Worm (Caenorhabditis elegans): ENCODE measurements around the gene anat-1.

Gene anat-1

DNA sequence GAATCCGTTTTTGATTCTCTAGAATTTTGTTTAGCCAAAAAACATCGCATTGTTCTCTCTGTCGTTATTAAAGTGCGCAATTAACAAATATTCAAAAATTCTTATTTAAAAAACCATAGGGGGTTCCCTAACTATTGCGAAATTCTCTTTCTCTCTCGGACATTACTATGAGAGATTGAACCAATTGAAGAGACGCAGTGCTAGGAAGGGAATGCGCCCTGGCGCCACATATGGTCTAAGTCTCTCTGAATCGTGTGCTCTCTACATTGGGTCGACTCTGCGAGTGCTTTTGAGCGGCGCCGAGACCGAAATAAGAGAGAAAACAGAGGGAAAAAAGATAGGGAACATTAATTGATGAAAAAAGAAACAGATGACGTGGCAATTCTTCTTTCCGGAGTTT lies 15.2 kb downstream of the anat-1 start (continued):
- TF ChIP-seq ctbp-1 (GFP tag; IDR thresholded peaks at IDR 0.05) (peak; percentile 47; the same call in 1 of the 2 replicates), hmg-1.1 (GFP tag; IDR thresholded peaks at IDR 0.05) (peak; percentile 84), set-16 (GFP tag; IDR thresholded peaks at IDR 0.05) (peak; percentile 48), unc-62 (GFP tag; optimal IDR thresholded peaks at IDR 0.05 in 1 of 2) (no peak), unc-62 (tag; optimal IDR thresholded peaks at IDR 0.05) (no peak), saeg-2 (GFP tag; IDR thresholded peaks at IDR 0.05) (no peak), ceh-20 (GFP tag; IDR thresholded peaks at IDR 0.05) (peak; percentile 54; the same call in 1 of the 2 replicates), madf-9 (GFP tag; conservative IDR thresholded peaks at IDR 0.05) (no peak), ZK546.5 (tag; optimal IDR thresholded peaks at IDR 0.05) (no peak), lin-38 (GFP tag; IDR thresholded peaks at IDR 0.05) (peak; percentile 52), aly-2 (tag; optimal IDR thresholded peaks at IDR 0.05) (no peak), nhr-6 (tag; optimal IDR thresholded peaks at IDR 0.05) (peak; percentile 13), mes-2 (tag; optimal IDR thresholded peaks at IDR 0.05; ENCODE audit: poor library complexity, severe bottlenecking) (peak; percentile 68), mep-1 (tag; optimal IDR thresholded peaks at IDR 0.05) (peak; percentile 85), dpl-1 (GFP tag; optimal IDR thresholded peaks at IDR 0.05) (peak; percentile 49), lin-1 (GFP tag; IDR thresholded peaks at IDR 0.05) (peak; percentile 78; the same call in 1 of the 2 replicates), D1046.2 (GFP tag; IDR thresholded peaks at IDR 0.05) (no peak), hlh-30 (tag; optimal IDR thresholded peaks at IDR 0.05; ENCODE audit: insufficient read depth) (peak; percentile 73), F37D6.2 (tag; optimal IDR thresholded peaks at IDR 0.05) (peak; percentile 38), nhr-25 (tag; optimal IDR thresholded peaks at IDR 0.05; ENCODE audit: borderline replicate concordance, insufficient read depth) (peak; percentile 22), tra-1 (GFP tag; IDR thresholded peaks at IDR 0.05) (peak; percentile 57; the same call in 1 of the 2 replicates), zip-11 (GFP tag; IDR thresholded peaks at IDR 0.05) (no peak), mxl-3 (GFP tag; optimal IDR thresholded peaks at IDR 0.05) (peak; percentile 40), mxl-2 (GFP tag; conservative IDR thresholded peaks at IDR 0.05) (no peak), cey-2 (tag; optimal IDR thresholded peaks at IDR 0.05; ENCODE audit: borderline replicate concordance, insufficient read depth) (no peak), egl-43 (GFP tag; IDR thresholded peaks at IDR 0.05) (0 out of 2 replicates have a peak, but pooled peaks have one; percentile 64), ztf-11 (tag; optimal IDR thresholded peaks at IDR 0.05) (no peak), R02D3.7 (tag; optimal IDR thresholded peaks at IDR 0.05) (no peak), dmd-8 (GFP tag; IDR thresholded peaks at IDR 0.05) (no peak), rbr-2 (tag; optimal IDR thresholded peaks at IDR 0.05) (peak; percentile 77), hif-1 (tag; optimal IDR thresholded peaks at IDR 0.05) (peak in 1 of 2 experiments; percentile 49), daf-12 (tag; optimal IDR thresholded peaks at IDR 0.05) (no peak), dve-1 (tag; optimal IDR thresholded peaks at IDR 0.05; ENCODE audit: insufficient read depth) (peak; percentile 84), ztf-7 (tag; optimal IDR thresholded peaks at IDR 0.05) (peak; percentile 12), lin-13 (GFP tag; optimal IDR thresholded peaks at IDR 0.05) (peak; percentile 37), nhr-48 (tag; optimal IDR thresholded peaks at IDR 0.05) (peak; percentile 49), php-3 (GFP tag; IDR thresholded peaks at IDR 0.05) (no peak), jun-1 (tag; optimal IDR thresholded peaks at IDR 0.05) (no peak), ama-1 (optimal IDR thresholded peaks at IDR 0.05) (peak; percentile 34), mdl-1 (tag; optimal IDR thresholded peaks at IDR 0.05) (peak in 1 of 2 experiments; percentile 27), snpc-4 (tag; optimal IDR thresholded peaks at IDR 0.05) (no peak), dmd-6 (GFP tag; IDR thresholded peaks at IDR 0.05) (peak; percentile 68), skn-1 (tag; optimal IDR thresholded peaks at IDR 0.05) (no peak)
